Worm (Caenorhabditis elegans) whole organism, L4/young adult: ENCODE measurements around the gene snpc-3.4.

Experiments
- dao-5 ChIP-seq: sonication (generic microtip); optimal IDR thresholded peaks from 2 replicates; lab custom pipeline; 2016; ENCODE audit warnings: missing genotype, missing genetic modification characterization, moderate library complexity, missing compliant biosample characterization
- him-1 ChIP-seq: sonication (generic microtip); optimal IDR thresholded peaks from 2 replicates; lab custom pipeline; 2016; ENCODE audit warnings: missing genotype, missing genetic modification reagents, missing genetic modification characterization, missing compliant biosample characterization

ce11 chrIII:4015382-4015986, 4.4 kb upstream of the snpc-3.4 start:
- TF ChIP-seq him-1 (tag; lab: Kevin White, UChicago), result no peak
- no peak for TF ChIP-seq dao-5 (tag; lab: Kevin White, UChicago)
